Fruit fly (Drosophila melanogaster) S2 (cell line): ENCODE measurements around the gene Set.

Experiments
- CG8478 ChIP-seq: fragments of >200 bp; optimal IDR thresholded peaks from 2 replicates; lab custom pipeline; 2018
- CTCF ChIP-seq, 2 experiments: fragments of >200 bp; optimal IDR thresholded peaks; 2 replicates each; lab custom pipeline; 2018

Gene Set

DNA sequence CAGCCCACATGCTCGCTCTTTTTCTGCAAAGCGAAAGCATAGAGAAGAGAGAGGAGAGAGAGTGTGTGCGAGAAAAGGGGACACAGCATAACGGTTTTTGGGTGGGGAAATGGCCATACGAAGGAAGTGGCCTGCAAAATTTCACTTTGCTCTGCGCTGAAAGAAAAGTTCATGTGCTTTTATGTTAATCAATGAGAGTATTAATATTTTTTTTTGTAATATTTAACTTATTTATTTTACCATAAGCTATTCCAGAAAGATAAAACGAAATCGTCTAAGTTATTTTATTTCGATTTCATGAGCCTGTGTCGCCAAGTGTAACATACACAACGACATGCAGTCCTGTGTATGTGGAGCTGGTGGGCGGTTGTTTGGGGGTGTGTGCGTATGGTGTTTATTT lies 12.9 kb upstream of the Set start:
- TF ChIP-seq CTCF (optimal IDR thresholded peaks at IDR 0.05; lab: Kevin White, UChicago): no peak
- TF ChIP-seq CG8478 (lab: Kevin White, UChicago): no peak

- TF ChIP-seq CTCF (optimal IDR thresholded peaks at IDR 0.05; lab: Kevin White, UChicago) (no peak), CG8478 (lab: Kevin White, UChicago) (no peak)
Measured at dm6 chr3R:15263946-15264345, 594 bp downstream of the Set start.

dm6 chr3R:15265406-15266040 lies 2.2 kb downstream of the Set start, which contains the start of gene ATPsynO:
Gene ATPsynO, plus strand, starts transcription at chr3R:15265591.
- TF ChIP-seq CG8478 (lab: Kevin White, UChicago) (no peak), CTCF (optimal IDR thresholded peaks at IDR 0.05; lab: Kevin White, UChicago) (peak in 1 of 2 experiments; percentile 45)

- TF ChIP-seq CTCF (optimal IDR thresholded peaks at IDR 0.05; lab: Kevin White, UChicago) (no peak), CG8478 (lab: Kevin White, UChicago) (no peak)
Measured at dm6 chr3R:15268426-15268825, 5.1 kb downstream of the Set start, which contains the start of the genes CG14864 and Zip88E. Gene CG14864, minus strand, starts transcription at chr3R:15268538. Gene Zip88E, plus strand, starts transcription at chr3R:15268662.

DNA sequence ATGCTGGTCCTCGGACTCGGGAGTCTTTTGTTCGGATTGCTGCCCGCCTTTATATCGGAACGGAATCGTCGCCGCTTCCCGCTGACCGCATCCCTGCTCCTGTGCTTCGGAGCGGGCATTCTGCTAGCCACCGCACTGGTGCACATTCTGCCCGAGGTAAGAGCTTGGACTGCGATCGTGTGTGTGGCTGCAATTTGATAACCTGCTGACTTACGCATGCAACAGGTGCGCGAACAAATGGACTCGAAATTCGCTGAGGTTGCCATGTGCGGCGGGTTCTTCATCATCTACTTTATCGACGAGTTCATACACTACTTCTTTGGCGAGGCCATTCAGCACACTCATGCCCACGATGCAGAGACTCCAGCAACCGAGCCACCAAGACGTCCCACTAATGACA lies 5.5 kb downstream of the Set start:
- TF ChIP-seq CTCF (optimal IDR thresholded peaks at IDR 0.05; lab: Kevin White, UChicago) (no peak), CG8478 (lab: Kevin White, UChicago) (no peak)

dm6 chr3R:15275158-15275623 lies 11.8 kb downstream of the Set start, which contains the start of the genes Cp190 and CG4338:
Gene Cp190, minus strand, starts transcription at chr3R:15275241.
Gene CG4338, plus strand, starts transcription at chr3R:15275522.
- no peak for TF ChIP-seq CG8478 (lab: Kevin White, UChicago)
- TF ChIP-seq CTCF (optimal IDR thresholded peaks at IDR 0.05; lab: Kevin White, UChicago): no peak

DNA sequence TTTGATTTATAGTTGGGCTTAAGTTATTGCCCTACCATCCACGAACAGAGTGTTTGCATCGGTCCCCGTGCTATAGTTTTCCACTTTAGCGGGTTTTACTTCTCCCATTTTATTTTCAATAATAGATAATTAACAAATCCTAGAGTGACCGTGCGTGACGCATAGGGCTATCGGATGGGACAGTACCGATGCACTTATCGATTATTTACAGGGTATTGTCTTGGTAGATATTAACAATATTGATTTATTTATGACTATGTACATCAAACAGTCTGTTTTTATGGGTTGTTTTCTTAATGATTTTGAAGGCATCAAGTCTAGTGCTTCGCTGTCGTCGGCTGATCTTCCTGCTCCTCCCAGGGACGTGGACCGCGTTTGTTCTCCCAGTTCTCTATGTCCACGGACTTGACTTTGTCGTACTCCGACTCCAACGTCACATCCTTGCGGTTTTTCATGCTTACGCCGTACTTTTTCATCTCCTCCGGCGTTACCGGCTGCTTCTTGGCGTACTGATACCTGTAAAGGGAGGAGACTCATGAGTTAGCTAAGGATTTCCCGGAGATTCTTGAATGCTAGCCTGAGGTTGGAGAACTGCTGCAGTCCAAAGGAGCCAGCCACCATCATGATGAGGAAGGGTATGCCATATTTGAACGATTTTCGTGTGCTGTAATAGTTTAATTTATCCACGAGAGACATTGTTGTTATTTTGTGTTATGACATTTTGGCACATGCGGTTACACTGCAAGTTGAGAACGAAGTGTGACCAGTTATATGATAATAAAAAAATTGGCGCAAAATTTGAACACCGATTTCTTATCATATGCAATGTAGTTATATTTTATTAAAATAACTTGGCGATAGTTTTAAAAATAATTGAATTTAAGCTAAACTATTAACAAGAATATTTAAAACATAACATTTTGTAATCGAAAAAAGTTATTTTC lies 14.8 kb downstream of the Set start, which contains the start of the genes MRG15 and Tm1:
TSS of gene MRG15 (minus strand) at position 184 of the 944 bp plus-strand sequence.
TSS of gene Tm1 (plus strand) at position 295 of the 944 bp plus-strand sequence.
- TF ChIP-seq CG8478 (lab: Kevin White, UChicago) (no peak), CTCF (optimal IDR thresholded peaks at IDR 0.05; lab: Kevin White, UChicago) (no peak)

DNA sequence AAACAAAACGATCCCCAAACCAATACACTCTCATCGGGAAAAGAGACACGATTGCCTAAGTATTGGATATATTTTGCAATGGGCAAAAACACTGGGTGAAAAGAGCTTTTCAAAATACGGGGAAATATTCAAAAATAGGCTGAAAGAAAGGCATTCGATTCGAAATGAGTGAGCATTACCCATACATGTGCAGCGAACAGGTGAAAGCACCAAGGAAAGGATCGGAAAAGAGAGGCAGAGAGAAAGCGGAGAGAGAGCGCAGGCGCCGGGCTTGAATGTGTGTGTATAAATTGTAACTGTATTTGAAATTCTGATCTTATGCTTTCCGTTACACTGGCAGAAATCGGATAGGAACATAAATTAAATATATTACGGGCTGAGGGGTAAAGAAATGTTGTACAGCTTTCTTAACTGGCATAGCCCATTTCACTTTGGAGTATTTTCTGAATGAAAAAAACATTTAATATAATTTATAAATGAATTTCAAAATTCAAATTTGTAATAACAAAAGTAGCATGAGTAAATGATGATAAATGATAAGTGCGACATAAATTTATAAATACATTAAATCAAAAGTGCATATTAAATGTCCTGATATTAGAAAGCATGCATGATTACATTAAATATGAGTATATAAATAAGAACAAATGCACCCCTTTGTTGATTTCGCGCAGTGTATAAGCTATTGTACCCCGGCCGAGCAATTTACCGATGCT lies 17.4 kb downstream of the Set start:
- TF ChIP-seq CG8478 (lab: Kevin White, UChicago): no peak
- TF ChIP-seq CTCF (optimal IDR thresholded peaks at IDR 0.05; lab: Kevin White, UChicago): no peak

DNA sequence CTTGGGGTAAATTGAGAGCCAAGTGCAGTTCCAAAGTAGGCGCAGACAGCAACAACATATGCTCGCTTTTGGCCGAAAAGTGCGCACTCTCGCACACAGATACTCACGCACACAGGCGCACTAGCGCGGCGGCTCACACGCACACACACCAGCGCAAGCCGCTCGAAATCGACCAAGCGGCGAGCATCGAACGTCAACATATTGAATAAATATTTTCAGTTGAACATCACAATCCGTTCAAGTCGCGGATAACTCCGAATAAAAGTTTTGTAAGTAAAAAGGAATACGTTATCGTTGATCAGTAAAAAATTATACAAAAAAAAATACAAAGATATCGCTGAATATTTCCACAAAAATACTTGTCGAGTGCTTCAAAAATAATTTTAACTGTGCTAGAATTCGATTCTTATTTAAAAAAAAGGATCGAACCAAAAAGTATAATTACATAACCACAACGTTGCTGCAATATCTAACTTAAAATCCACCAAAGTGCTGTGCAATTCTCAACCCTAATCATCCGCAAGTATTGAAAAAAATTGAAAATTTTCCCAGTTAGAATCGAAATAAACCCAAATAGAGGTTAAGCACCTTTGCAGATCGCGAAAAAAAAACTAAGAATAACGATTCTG lies 18.1 kb downstream of the Set start:
- TF ChIP-seq CG8478 (lab: Kevin White, UChicago) (no peak), CTCF (optimal IDR thresholded peaks at IDR 0.05; lab: Kevin White, UChicago) (no peak)

- TF ChIP-seq CG8478 (lab: Kevin White, UChicago) (no peak), CTCF (optimal IDR thresholded peaks at IDR 0.05; lab: Kevin White, UChicago) (no peak)
Measured at dm6 chr3R:15282326-15282725, 19.0 kb downstream of the Set start.

dm6 chr3R:15282982-15283809 lies 19.8 kb downstream of the Set start:
- no peak for TF ChIP-seq CTCF (optimal IDR thresholded peaks at IDR 0.05; lab: Kevin White, UChicago)
- TF ChIP-seq CG8478 (lab: Kevin White, UChicago): no peak

- peak in 1 of 2 experiments; percentile 32 for TF ChIP-seq CTCF (optimal IDR thresholded peaks at IDR 0.05; lab: Kevin White, UChicago)
- no peak for TF ChIP-seq CG8478 (lab: Kevin White, UChicago)
Measured at dm6 chr3R:15286024-15286692, 22.8 kb downstream of the Set start.
